Worm (Caenorhabditis elegans): ENCODE data around the gene B0035.22.

The B0035.22 gene

DNA sequence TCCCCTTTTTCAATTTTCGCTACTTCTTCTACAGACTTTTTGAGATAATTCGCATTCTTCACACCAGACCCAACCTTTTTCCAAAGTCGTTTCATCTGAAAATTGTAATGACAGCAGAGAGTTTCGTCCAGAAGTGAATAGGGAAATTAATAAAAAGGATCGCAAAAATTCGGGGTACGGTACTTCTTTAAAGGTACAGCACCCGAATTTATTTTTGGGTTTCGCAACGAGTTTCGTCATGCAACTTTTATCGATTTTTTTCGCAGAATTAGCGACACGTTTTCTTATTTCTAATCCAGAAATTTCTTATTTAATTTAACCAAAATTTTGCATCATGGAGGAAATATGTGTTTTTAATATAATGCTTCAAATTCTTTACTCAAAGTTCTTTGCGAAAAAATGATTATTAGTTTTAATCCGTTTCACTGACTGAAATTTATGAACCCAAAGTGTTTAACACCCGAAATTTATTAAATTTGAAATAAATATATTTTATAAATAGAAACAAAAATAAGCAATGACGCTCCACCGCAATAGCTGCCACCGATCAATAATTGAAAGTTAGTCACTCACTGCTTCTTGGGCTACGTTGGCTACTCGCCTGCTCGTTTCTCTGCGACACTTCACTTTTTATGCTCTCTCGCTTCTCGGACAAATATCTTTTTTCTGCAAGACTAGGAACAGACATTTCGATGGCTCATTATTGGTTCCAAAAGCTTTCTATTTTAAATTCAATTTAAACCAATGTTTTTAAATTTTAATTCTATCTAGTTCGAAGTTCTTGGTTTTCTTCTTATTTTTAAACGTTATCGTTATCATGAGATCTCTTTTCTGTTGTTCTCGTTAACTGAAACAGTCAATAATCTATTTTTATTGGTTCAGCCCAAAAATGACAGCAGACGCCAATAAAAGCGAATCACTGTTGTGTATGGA is 16.5 kb upstream of the B0035.22 start, which contains the start of the genes B0035.15 and dnj-1:
Gene B0035.15, minus strand, starts transcription at position 99 of the 933 bp plus-strand sequence.
Gene dnj-1, plus strand, starts transcription at position 883 of the 933 bp plus-strand sequence.
- TF ChIP-seq blmp-1 (tag; optimal IDR thresholded peaks at IDR 0.05) = peak; percentile 6
- TF ChIP-seq ham-2 (GFP tag; optimal IDR thresholded peaks at IDR 0.05) = peak; percentile 67
- TF ChIP-seq ceh-83 (GFP tag; optimal IDR thresholded peaks at IDR 0.05) = no peak
- TF ChIP-seq sptf-1 (tag; optimal IDR thresholded peaks at IDR 0.05) = no peak
- TF ChIP-seq ces-1 (GFP tag; optimal IDR thresholded peaks at IDR 0.05) = peak; percentile 85
- TF ChIP-seq lsy-2 (tag; optimal IDR thresholded peaks at IDR 0.05) = peak; percentile 11
- TF ChIP-seq drap-1 (GFP tag; optimal IDR thresholded peaks at IDR 0.05) = no peak

DNA sequence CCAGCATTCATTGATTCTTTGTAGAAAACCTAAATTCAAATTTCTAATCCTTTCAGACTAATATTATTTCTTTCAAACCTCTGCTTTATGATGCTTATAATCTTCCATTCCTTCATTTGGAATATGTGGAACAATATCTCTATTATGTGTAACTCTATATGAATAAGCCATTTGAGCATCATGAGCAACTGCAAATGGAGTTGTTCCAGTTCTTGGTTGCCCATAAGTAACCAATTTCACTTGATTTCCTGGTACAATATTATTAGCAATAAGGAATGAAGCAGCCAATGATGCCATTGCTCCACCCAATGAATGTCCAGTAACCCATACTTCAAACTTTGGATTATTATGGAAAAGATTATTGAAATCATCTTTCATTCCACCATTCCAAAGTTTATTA is 10.0 kb upstream of the B0035.22 start:
- TF ChIP-seq elt-3 (tag; optimal IDR thresholded peaks at IDR 0.05) = no peak
- TF ChIP-seq ces-1 (GFP tag; optimal IDR thresholded peaks at IDR 0.05) = no peak
- no peak for TF ChIP-seq nhr-76 (tag; optimal IDR thresholded peaks at IDR 0.05)
- no peak for TF ChIP-seq lsy-2 (tag; optimal IDR thresholded peaks at IDR 0.05)
- TF ChIP-seq lin-13 (tag; optimal IDR thresholded peaks at IDR 0.05) = no peak
- no peak for TF ChIP-seq ceh-43 (GFP tag; optimal IDR thresholded peaks at IDR 0.05)
- TF ChIP-seq zip-8 (tag; optimal IDR thresholded peaks at IDR 0.05) = no peak
- TF ChIP-seq mab-5 (tag; optimal IDR thresholded peaks at IDR 0.05) = no peak
- no peak for TF ChIP-seq flh-1 (GFP tag; optimal IDR thresholded peaks at IDR 0.05)
- no peak for TF ChIP-seq nhr-237 (tag; optimal IDR thresholded peaks at IDR 0.05)
- TF ChIP-seq unc-120 (tag; optimal IDR thresholded peaks at IDR 0.05; ENCODE audit: poor library complexity, severe bottlenecking) = no peak
- TF ChIP-seq pha-4 (tag; optimal IDR thresholded peaks at IDR 0.05) = no peak
- TF ChIP-seq drap-1 (GFP tag; optimal IDR thresholded peaks at IDR 0.05) = no peak
- no peak for TF ChIP-seq sem-2 (GFP tag; optimal IDR thresholded peaks at IDR 0.05)
- no peak for TF ChIP-seq mls-2 (tag; optimal IDR thresholded peaks at IDR 0.05)
- no peak for TF ChIP-seq cnd-1 (tag; optimal IDR thresholded peaks at IDR 0.05)
- TF ChIP-seq tbx-8 (GFP tag; optimal IDR thresholded peaks at IDR 0.05) = no peak

DNA sequence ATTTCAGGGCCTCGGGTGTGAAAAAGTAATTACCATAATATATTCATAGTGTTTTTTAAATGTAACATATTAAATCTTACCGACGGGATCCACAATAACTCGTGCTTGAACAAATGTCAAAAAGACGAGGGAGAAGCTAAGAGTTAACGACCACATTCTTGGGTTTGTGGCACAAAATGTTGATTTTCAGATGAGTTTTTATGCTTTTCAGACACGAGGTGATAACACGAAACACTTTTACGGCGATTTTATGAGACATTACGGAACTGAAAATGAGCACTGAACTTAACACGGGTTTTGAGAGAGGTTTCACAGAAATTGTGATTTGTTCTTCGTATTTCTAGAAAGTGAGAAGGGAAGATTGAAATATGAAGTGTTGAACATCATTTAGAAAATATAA is 8.4 kb upstream of the B0035.22 start, which contains the start of gene B0035.13:
Gene B0035.13, minus strand, starts transcription at position 173 of the 400 bp plus-strand sequence.
- TF ChIP-seq lin-32 (GFP tag; optimal IDR thresholded peaks at IDR 0.05) = no peak

DNA sequence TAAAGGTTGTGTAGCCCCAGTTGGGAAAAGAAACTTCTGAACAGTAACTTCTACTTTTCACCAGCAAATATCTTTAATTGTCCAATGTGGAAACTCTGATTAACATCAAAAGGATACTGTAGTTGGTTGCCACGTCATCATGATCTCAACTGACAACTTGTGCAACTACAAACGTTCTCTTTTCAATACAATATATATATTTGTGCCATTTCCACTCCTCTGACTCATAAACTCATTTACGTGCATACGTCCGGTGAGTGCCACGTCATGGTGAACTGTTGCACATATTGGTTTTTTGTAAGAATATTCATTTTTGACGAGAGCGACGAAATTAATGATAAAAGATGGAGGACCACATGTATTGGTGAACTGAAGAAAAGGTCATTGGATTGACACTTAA is 7.2 kb upstream of the B0035.22 start:
- TF ChIP-seq snpc-4 (tag; optimal IDR thresholded peaks at IDR 0.05) = no peak
- TF ChIP-seq ceh-39 (tag; optimal IDR thresholded peaks at IDR 0.05) = no peak
- no peak for TF ChIP-seq unc-39 (tag; optimal IDR thresholded peaks at IDR 0.05)
- no peak for TF ChIP-seq M03D4.4 (tag; optimal IDR thresholded peaks at IDR 0.05)
- no peak for TF ChIP-seq lsy-2 (tag; optimal IDR thresholded peaks at IDR 0.05)
- no peak for TF ChIP-seq sptf-1 (tag; optimal IDR thresholded peaks at IDR 0.05)
- no peak for TF ChIP-seq nhr-28 (tag; optimal IDR thresholded peaks at IDR 0.05)
- no peak for TF ChIP-seq elt-3 (tag; optimal IDR thresholded peaks at IDR 0.05)
- TF ChIP-seq drap-1 (GFP tag; optimal IDR thresholded peaks at IDR 0.05) = no peak
- no peak for TF ChIP-seq sem-2 (GFP tag; optimal IDR thresholded peaks at IDR 0.05)
- TF ChIP-seq unc-120 (tag; optimal IDR thresholded peaks at IDR 0.05; ENCODE audit: poor library complexity, severe bottlenecking) = no peak
- TF ChIP-seq ces-1 (GFP tag; optimal IDR thresholded peaks at IDR 0.05) = no peak
- TF ChIP-seq mls-2 (tag; optimal IDR thresholded peaks at IDR 0.05) = no peak
- TF ChIP-seq nhr-76 (tag; optimal IDR thresholded peaks at IDR 0.05) = no peak
- TF ChIP-seq nhr-237 (tag; optimal IDR thresholded peaks at IDR 0.05) = no peak

DNA sequence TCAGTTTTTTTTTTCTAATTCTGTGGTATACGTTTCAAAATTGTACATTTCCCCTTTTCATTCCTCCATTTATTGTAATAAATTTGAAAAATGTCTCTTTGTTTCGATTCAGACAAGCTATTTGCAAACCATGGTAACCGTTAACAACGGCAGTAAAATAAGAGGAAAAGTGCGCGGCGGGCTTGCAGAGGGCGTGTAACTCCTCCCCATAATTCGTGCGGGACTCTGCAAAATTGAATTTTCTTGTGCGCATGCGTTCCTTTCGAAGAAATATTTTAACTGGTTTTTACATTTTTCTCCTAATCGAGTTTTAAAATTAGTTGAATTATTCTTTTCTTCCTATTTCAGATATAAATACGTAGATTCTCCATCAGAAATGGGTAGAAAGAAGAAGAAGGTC is 4.3 kb upstream of the B0035.22 start, which contains the start of gene znf-207:
Gene znf-207, plus strand, starts transcription at position 349 of the 400 bp plus-strand sequence.
- TF ChIP-seq sptf-1 (tag; optimal IDR thresholded peaks at IDR 0.05) = peak; percentile 76
- no peak for TF ChIP-seq nhr-12 (tag; optimal IDR thresholded peaks at IDR 0.05)
- peak; percentile 47 for TF ChIP-seq mep-1 (tag; optimal IDR thresholded peaks at IDR 0.05)
- TF ChIP-seq pha-4 (tag; optimal IDR thresholded peaks at IDR 0.05) = peak; percentile 25
- TF ChIP-seq nhr-76 (tag; optimal IDR thresholded peaks at IDR 0.05) = no peak
- TF ChIP-seq ceh-39 (tag; optimal IDR thresholded peaks at IDR 0.05) = no peak
- TF ChIP-seq tbx-8 (GFP tag; optimal IDR thresholded peaks at IDR 0.05) = no peak
- TF ChIP-seq ztf-11 (tag; optimal IDR thresholded peaks at IDR 0.05) = peak; percentile 47
- peak; percentile 44 for TF ChIP-seq drap-1 (GFP tag; optimal IDR thresholded peaks at IDR 0.05)
- TF ChIP-seq nhr-2 (tag; optimal IDR thresholded peaks at IDR 0.05) = no peak
- TF ChIP-seq ces-1 (GFP tag; optimal IDR thresholded peaks at IDR 0.05) = peak; percentile 95
- no peak for TF ChIP-seq snpc-4 (tag; optimal IDR thresholded peaks at IDR 0.05)
- TF ChIP-seq nhr-237 (tag; optimal IDR thresholded peaks at IDR 0.05) = peak; percentile 16
- TF ChIP-seq unc-39 (tag; optimal IDR thresholded peaks at IDR 0.05) = no peak
- TF ChIP-seq lin-32 (GFP tag; optimal IDR thresholded peaks at IDR 0.05) = peak; percentile 9
- TF ChIP-seq elt-1 (tag; optimal IDR thresholded peaks at IDR 0.05; ENCODE audit: borderline replicate concordance, insufficient read depth) = peak; percentile 20
- peak; percentile 5 for TF ChIP-seq flh-1 (GFP tag; optimal IDR thresholded peaks at IDR 0.05)
- TF ChIP-seq unc-62 (GFP tag; optimal IDR thresholded peaks at IDR 0.05) = no peak
- TF ChIP-seq elt-3 (tag; optimal IDR thresholded peaks at IDR 0.05) = no peak
- peak; percentile 49 for TF ChIP-seq M03D4.4 (tag; optimal IDR thresholded peaks at IDR 0.05)
- peak; percentile 45 for TF ChIP-seq unc-120 (tag; optimal IDR thresholded peaks at IDR 0.05; ENCODE audit: poor library complexity, severe bottlenecking)
- no peak for TF ChIP-seq mab-5 (tag; optimal IDR thresholded peaks at IDR 0.05)
- TF ChIP-seq ceh-43 (GFP tag; optimal IDR thresholded peaks at IDR 0.05) = peak; percentile 29
- TF ChIP-seq lsy-2 (tag; optimal IDR thresholded peaks at IDR 0.05) = peak; percentile 26
- no peak for TF ChIP-seq zip-8 (tag; optimal IDR thresholded peaks at IDR 0.05)
- TF ChIP-seq ceh-83 (GFP tag; optimal IDR thresholded peaks at IDR 0.05) = no peak
- TF ChIP-seq hlh-1 (tag; optimal IDR thresholded peaks at IDR 0.05) = no peak
- peak; percentile 48 for TF ChIP-seq mls-2 (tag; optimal IDR thresholded peaks at IDR 0.05)
- TF ChIP-seq lin-13 (tag; optimal IDR thresholded peaks at IDR 0.05) = peak; percentile 28
- TF ChIP-seq bed-3 (GFP tag; optimal IDR thresholded peaks at IDR 0.05) = no peak
- TF ChIP-seq blmp-1 (tag; optimal IDR thresholded peaks at IDR 0.05) = no peak
- TF ChIP-seq sem-2 (GFP tag; optimal IDR thresholded peaks at IDR 0.05) = no peak

Measured in whole organism, mixed stage, embryonic.